Fruit fly (Drosophila melanogaster) whole organism, embryonic: ENCODE results near the gene CG10064.

Experiments
- CG1024 ChIP-seq: fragments of 200-800 bp; sonication (Bioruptor generic); IDR thresholded peaks from 2 replicates; pipeline ENCODE4 v1.3.6; 2022; ENCODE audit warnings: missing biosample characterization, missing genetic modification characterization
- CG10274 ChIP-seq: fragments of 200-800 bp; sonication (Bioruptor generic); optimal IDR thresholded peaks from 3 replicates; lab custom pipeline; 2017; ENCODE audit warnings: missing biosample characterization, mild to moderate bottlenecking, missing genetic modification characterization
- CG10366 ChIP-seq: fragments of 200-800 bp; sonication (Bioruptor generic); IDR thresholded peaks from 2 replicates; pipeline ENCODE4 v1.3.6; 2022; ENCODE audit warnings: missing biosample characterization, missing genetic modification characterization
- CG12391 ChIP-seq: fragments of 200-800 bp; sonication (Bioruptor generic); optimal IDR thresholded peaks from 3 replicates; lab custom pipeline; 2018; ENCODE audit warnings: missing biosample characterization, mild to moderate bottlenecking, missing genetic modification characterization, moderate library complexity
- CG12659 ChIP-seq: fragments of 200-800 bp; sonication (Bioruptor generic); optimal IDR thresholded peaks from 3 replicates; lab custom pipeline; 2017; ENCODE audit warnings: mild to moderate bottlenecking, missing biosample characterization, missing genetic modification reagents, missing genetic modification characterization
- CG15011 ChIP-seq: fragments of 200-800 bp; sonication (Bioruptor generic); optimal IDR thresholded peaks from 3 replicates; lab custom pipeline; 2018; ENCODE audit warnings: missing biosample characterization, mild to moderate bottlenecking, missing genetic modification characterization
- CG15269 ChIP-seq: fragments of 200-800 bp; sonication (Bioruptor generic); optimal IDR thresholded peaks from 2 replicates; lab custom pipeline; 2018; ENCODE audit warnings: missing biosample characterization, mild to moderate bottlenecking, missing genetic modification characterization, moderate library complexity
- CG1603 ChIP-seq: fragments of 200-800 bp; sonication (Bioruptor generic); optimal IDR thresholded peaks from 2 replicates; lab custom pipeline; 2019; ENCODE audit warnings: missing biosample characterization, mild to moderate bottlenecking, missing genetic modification characterization, moderate library complexity
- CG16815 ChIP-seq: fragments of 200-800 bp; sonication (Bioruptor generic); optimal IDR thresholded peaks from 3 replicates; lab custom pipeline; 2017; ENCODE audit warnings: missing biosample characterization, mild to moderate bottlenecking, missing genetic modification characterization
- CG17385 ChIP-seq: fragments of 200-800 bp; sonication (Bioruptor generic); optimal IDR thresholded peaks from 3 replicates; lab custom pipeline; 2018; ENCODE audit warnings: missing biosample characterization, mild to moderate bottlenecking, missing genetic modification characterization
- CG18599 ChIP-seq: fragments of 200-800 bp; sonication (Bioruptor generic); optimal IDR thresholded peaks from 3 replicates; lab custom pipeline; 2017; ENCODE audit warnings: missing biosample characterization, missing genetic modification characterization, mild to moderate bottlenecking, moderate library complexity, missing genetic modification reagents
- CG2120 ChIP-seq: fragments of 200-800 bp; sonication (Bioruptor generic); optimal IDR thresholded peaks from 3 replicates; lab custom pipeline; 2016; ENCODE audit warnings: missing biosample characterization, missing genetic modification characterization
- CG2889 ChIP-seq: fragments of 200-800 bp; sonication (Bioruptor generic); IDR thresholded peaks from 3 replicates; pipeline ENCODE4 v1.3.6; 2022; ENCODE audit warnings: missing biosample characterization, missing genetic modification characterization
- CG3065 ChIP-seq: fragments of 200-800 bp; sonication (Bioruptor generic); optimal IDR thresholded peaks from 2 replicates; lab custom pipeline; 2016; ENCODE audit warnings: missing biosample characterization, missing genetic modification characterization
- CG3281 ChIP-seq: fragments of 200-800 bp; sonication (Bioruptor generic); optimal IDR thresholded peaks from 3 replicates; lab custom pipeline; 2017; ENCODE audit warnings: missing biosample characterization, mild to moderate bottlenecking, missing genetic modification characterization
- CG34224 ChIP-seq: fragments of 200-800 bp; sonication (Bioruptor generic); IDR thresholded peaks from 3 replicates; pipeline ENCODE4 v1.3.6; 2022; ENCODE audit warnings: missing biosample characterization, missing genetic modification characterization; ENCODE audit not compliant: partially characterized antibody
- CG34376 ChIP-seq: fragments of 200-800 bp; sonication (Bioruptor generic); optimal IDR thresholded peaks from 2 replicates; lab custom pipeline; 2018; ENCODE audit warnings: missing biosample characterization, mild to moderate bottlenecking, missing genetic modification characterization
- CG4854 ChIP-seq: fragments of 200-800 bp; sonication (Bioruptor generic); optimal IDR thresholded peaks from 2 replicates; lab custom pipeline; 2016; ENCODE audit warnings: missing biosample characterization, missing genetic modification characterization, inconsistent platforms
- CG5953 ChIP-seq: fragments of 200-800 bp; sonication (Bioruptor generic); IDR thresholded peaks from 2 replicates; pipeline ENCODE4 v1.3.6; 2022; ENCODE audit warnings: missing biosample characterization, missing genetic modification characterization
- CG6175 ChIP-seq: fragments of 200-800 bp; sonication (Bioruptor generic); IDR thresholded peaks from 3 replicates; pipeline ENCODE4 v1.3.6; 2022; ENCODE audit warnings: missing biosample characterization, missing genetic modification characterization
- CG6689 ChIP-seq: fragments of 200-800 bp; sonication (Bioruptor generic); IDR thresholded peaks from 2 replicates; pipeline ENCODE4 v1.3.6; 2022; ENCODE audit warnings: missing biosample characterization, missing genetic modification characterization
- CG6854 ChIP-seq: fragments of 200-800 bp; sonication (Bioruptor generic); optimal IDR thresholded peaks from 3 replicates; lab custom pipeline; 2017; ENCODE audit warnings: missing biosample characterization, mild to moderate bottlenecking, missing genetic modification characterization
- CG8478 ChIP-seq: fragments of >200 bp; optimal IDR thresholded peaks from 2 replicates; lab custom pipeline; 2018
- Dad ChIP-seq: fragments of 200-800 bp; sonication (Bioruptor generic); optimal IDR thresholded peaks from 3 replicates; lab custom pipeline; 2016; ENCODE audit warnings: missing biosample characterization, missing genetic modification characterization
- Ets65A ChIP-seq: fragments of 200-800 bp; sonication (Bioruptor generic); peaks from one replicate; lab custom pipeline; 2016; ENCODE audit warnings: missing biosample characterization, missing genetic modification characterization
- Gug ChIP-seq: fragments of 200-800 bp; sonication (Bioruptor generic); IDR thresholded peaks from 4 replicates; pipeline ENCODE4 v1.3.6; 2022; ENCODE audit warnings: missing biosample characterization, missing genetic modification characterization
- HHEX ChIP-seq: fragments of 200-800 bp; sonication (Bioruptor generic); optimal IDR thresholded peaks from 3 replicates; lab custom pipeline; 2017; ENCODE audit warnings: missing biosample characterization, mild to moderate bottlenecking, missing genetic modification characterization, missing genetic modification reagents
- PHDP ChIP-seq: fragments of 200-800 bp; sonication (Bioruptor generic); optimal IDR thresholded peaks from 3 replicates; lab custom pipeline; 2018; ENCODE audit warnings: missing biosample characterization, mild to moderate bottlenecking, missing genetic modification characterization, moderate library complexity
- Ravus ChIP-seq: fragments of 200-800 bp; sonication (Bioruptor generic); IDR thresholded peaks from 2 replicates; pipeline ENCODE4 v1.3.6; 2022; ENCODE audit warnings: missing biosample characterization, missing genetic modification characterization
- Spps ChIP-seq: fragments of 200-800 bp; sonication (Bioruptor generic); optimal IDR thresholded peaks from 2 replicates; lab custom pipeline; 2018; ENCODE audit warnings: missing biosample characterization, mild to moderate bottlenecking, missing genetic modification characterization
- Trl ChIP-seq, 3 experiments: fragments of >200 bp in 2 of 3; fragments of 200-800 bp in 1 of 3; sonication (Bioruptor generic) in 1 of 3; optimal IDR thresholded peaks; 2 replicates in 1 of 3; 3 replicates in 2 of 3; lab custom pipeline; 2016 to 2017; ENCODE audit warnings: missing biosample characterization in 1 of 3, missing genetic modification characterization in 1 of 3
- Usf ChIP-seq: fragments of 200-800 bp; sonication (Bioruptor generic); optimal IDR thresholded peaks from 2 replicates; lab custom pipeline; 2017; ENCODE audit warnings: missing genotype, missing biosample characterization, missing genetic modification characterization
- bbx ChIP-seq: fragments of 200-800 bp; sonication (Bioruptor generic); IDR thresholded peaks from 2 replicates; pipeline ENCODE4 v1.3.6; 2022; ENCODE audit warnings: missing biosample characterization, missing genetic modification characterization; ENCODE audit not compliant: partially characterized antibody
- br ChIP-seq: fragments of >200 bp; optimal IDR thresholded peaks from 2 replicates; lab custom pipeline; 2017
- bsh ChIP-seq, 2 experiments: fragments of 200-800 bp; sonication (Bioruptor generic); optimal IDR thresholded peaks; 2 replicates each; lab custom pipeline; 2017 to 2018; ENCODE audit warnings: mild to moderate bottlenecking in 2 of 2, missing biosample characterization in 2 of 2, missing genetic modification characterization in 2 of 2, moderate library complexity in 1 of 2
- cas ChIP-seq: fragments of 200-800 bp; sonication (Bioruptor generic); IDR thresholded peaks from 2 replicates; pipeline ENCODE4 v1.3.6; 2022; ENCODE audit warnings: missing biosample characterization, missing genetic modification characterization
- cg ChIP-seq: fragments of 200-800 bp; sonication (Bioruptor generic); optimal IDR thresholded peaks from 3 replicates; lab custom pipeline; 2019; ENCODE audit warnings: missing biosample characterization, mild to moderate bottlenecking, missing genetic modification characterization, moderate library complexity
- crc ChIP-seq: fragments of 200-800 bp; sonication (Bioruptor generic); optimal IDR thresholded peaks from 2 replicates; lab custom pipeline; 2016; ENCODE audit warnings: missing biosample characterization, missing genetic modification characterization
- cwo ChIP-seq: fragments of 200-800 bp; sonication (Bioruptor generic); optimal IDR thresholded peaks from 3 replicates; lab custom pipeline; 2017; ENCODE audit warnings: missing biosample characterization, missing genetic modification characterization, mild to moderate bottlenecking, moderate library complexity, missing genetic modification reagents
- dati ChIP-seq: fragments of 200-800 bp; sonication (Bioruptor generic); IDR thresholded peaks from 2 replicates; pipeline ENCODE4 v1.3.6; 2022; ENCODE audit warnings: missing biosample characterization, missing genetic modification characterization
- ken ChIP-seq: fragments of 200-800 bp; sonication (Bioruptor generic); IDR thresholded peaks from 3 replicates; pipeline ENCODE4 v1.3.6; 2022; ENCODE audit warnings: missing biosample characterization, missing genetic modification characterization
- lmd ChIP-seq: fragments of 200-800 bp; sonication (Bioruptor generic); IDR thresholded peaks from 2 replicates; pipeline ENCODE4 v1.3.6; 2022; ENCODE audit warnings: missing biosample characterization, missing genetic modification characterization
- odd ChIP-seq: fragments of 200-800 bp; sonication (Bioruptor generic); optimal IDR thresholded peaks from 2 replicates; lab custom pipeline; 2017; ENCODE audit warnings: missing biosample characterization, mild to moderate bottlenecking, missing genetic modification characterization
- pnt ChIP-seq: fragments of 200-800 bp; sonication (Bioruptor generic); optimal IDR thresholded peaks from 3 replicates; lab custom pipeline; 2016; ENCODE audit warnings: missing biosample characterization, missing genetic modification characterization
- pum ChIP-seq: fragments of 200-800 bp; sonication (Bioruptor generic); optimal IDR thresholded peaks from 2 replicates; lab custom pipeline; 2016; ENCODE audit warnings: missing biosample characterization, missing genetic modification characterization
- slou ChIP-seq: fragments of 200-800 bp; sonication (Bioruptor generic); optimal IDR thresholded peaks from 3 replicates; lab custom pipeline; 2016; ENCODE audit warnings: missing biosample characterization, missing genetic modification characterization
- sr ChIP-seq: fragments of 200-800 bp; sonication (Bioruptor generic); IDR thresholded peaks from 3 replicates; pipeline ENCODE4 v1.3.6; 2022; ENCODE audit warnings: missing biosample characterization, missing genetic modification characterization
- tgo ChIP-seq: fragments of 200-800 bp; sonication (Bioruptor generic); IDR thresholded peaks from 3 replicates; pipeline ENCODE4 v1.3.6; 2022; ENCODE audit warnings: missing biosample characterization, missing genetic modification characterization
- unpg ChIP-seq: fragments of 200-800 bp; sonication (Bioruptor generic); optimal IDR thresholded peaks from 3 replicates; lab custom pipeline; 2018; ENCODE audit warnings: missing biosample characterization, mild to moderate bottlenecking, missing genetic modification characterization, moderate library complexity
- zfh2 ChIP-seq: fragments of 200-800 bp; sonication (Bioruptor generic); optimal IDR thresholded peaks from 2 replicates; lab custom pipeline; 2016; ENCODE audit warnings: missing biosample characterization, missing genetic modification characterization

CG10064 gene

DNA sequence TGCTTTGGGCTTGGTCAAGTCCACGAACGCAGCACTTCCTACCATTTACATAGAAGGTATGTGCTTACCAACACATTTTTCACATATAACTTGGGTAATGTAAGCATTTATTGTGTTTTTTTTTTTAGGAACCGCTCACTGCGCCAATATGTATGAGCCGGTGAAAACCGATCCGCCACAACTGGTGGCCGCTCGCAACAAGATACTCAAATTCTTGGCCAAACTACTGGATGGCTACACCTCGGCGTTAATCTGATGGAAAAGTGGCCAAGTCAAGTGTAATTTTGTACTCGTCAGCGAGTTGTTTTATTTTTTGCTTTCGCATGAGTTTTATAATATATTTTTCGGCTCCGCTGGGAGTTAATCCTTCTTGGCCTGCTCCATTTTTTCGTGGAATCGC, 3.6 kb upstream of the CG10064 start:
- TF ChIP-seq CG17385 (GFP tag; lab: Kevin White, UChicago) (no peak), cwo (GFP tag; lab: Kevin White, UChicago) (no peak), ken (GFP tag; lab: Robert Waterston, UW) (no peak), br (lab: Kevin White, UChicago) (no peak), Ets65A (GFP tag; lab: Kevin White, UChicago) (no peak), sr (no peak), CG5953 (GFP tag; lab: Robert Waterston, UW) (no peak), Dad (no peak), CG3281 (no peak), pnt (GFP tag; lab: Kevin White, UChicago) (no peak), crc (GFP tag; lab: Kevin White, UChicago) (no peak), CG1603 (no peak), Spps (tag; lab: Kevin White, UChicago) (no peak), CG8478 (lab: Kevin White, UChicago) (no peak), CG15011 (no peak), CG6854 (no peak), CG18599 (GFP tag; lab: Kevin White, UChicago) (no peak), zfh2 (no peak), bbx (GFP tag; lab: Robert Waterston, UW) (no peak), CG10366 (no peak)

DNA sequence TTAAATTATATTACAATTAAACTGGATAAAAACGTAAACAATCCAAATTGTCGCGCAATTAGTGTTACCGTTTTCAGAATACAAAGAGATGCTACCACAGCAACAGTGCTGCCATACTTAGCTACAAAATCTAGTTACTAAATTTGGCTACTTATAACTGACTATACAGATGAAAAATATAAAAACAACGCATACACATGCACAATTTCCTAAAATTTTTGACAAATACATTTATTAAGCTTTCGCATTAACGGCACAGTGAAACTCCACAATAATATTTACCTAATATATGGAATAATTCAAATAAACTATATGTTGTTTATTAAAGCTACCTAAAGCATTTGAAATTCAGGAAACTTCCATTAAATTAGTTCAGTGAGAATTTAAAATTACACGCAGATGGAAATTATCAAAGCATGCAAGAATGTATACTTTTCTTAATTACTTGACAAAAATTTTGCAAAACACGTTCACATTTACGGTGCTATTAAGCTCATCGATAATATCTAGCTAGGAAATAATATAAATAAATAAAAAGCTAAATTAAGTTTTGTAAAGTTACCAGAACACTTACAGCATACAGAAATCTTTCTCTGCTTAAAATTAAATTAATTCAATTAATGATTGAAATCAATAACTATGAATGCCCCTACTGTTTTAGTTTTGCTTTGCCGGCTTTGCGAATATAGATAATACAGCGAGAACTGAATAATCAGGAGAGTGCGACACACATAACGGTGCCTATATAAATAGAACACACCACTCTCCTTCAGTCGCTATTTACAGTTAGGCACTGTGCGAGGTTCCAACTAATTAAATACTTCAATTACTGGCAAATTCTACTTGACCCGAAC, 1.5 kb upstream of the CG10064 start, which contains the start of the genes Mis12 and CG9953:
Gene Mis12 (minus strand): TSS at position 88 of the 854 bp plus-strand sequence.
Gene CG9953 (plus strand): TSS at position 698 of the 854 bp plus-strand sequence.
- TF ChIP-seq CG34376 (GFP tag; lab: Kevin White, UChicago) (no peak), CG10274 (GFP tag; lab: Kevin White, UChicago) (no peak), bsh (GFP tag; optimal IDR thresholded peaks at IDR 0.05; lab: Kevin White, UChicago) (peak; percentile 15 to 28), CG6175 (GFP tag; lab: Robert Waterston, UW) (no peak), odd (GFP tag; lab: Kevin White, UChicago) (no peak), dati (no peak), CG3065 (GFP tag; lab: Kevin White, UChicago) (no peak), Ravus (GFP tag; lab: Robert Waterston, UW) (no peak), pum (GFP tag; lab: Kevin White, UChicago) (no peak), CG34224 (GFP tag; lab: Robert Waterston, UW) (no peak), pnt (GFP tag; lab: Kevin White, UChicago) (no peak), CG2120 (GFP tag; lab: Kevin White, UChicago) (peak; percentile 36), CG4854 (no peak), PHDP (tag; lab: Kevin White, UChicago) (peak; percentile 42), CG2889 (GFP tag; lab: Robert Waterston, UW) (peak; percentile 41; the same call in 1 of the 3 replicates), cg (GFP tag; lab: Kevin White, UChicago) (no peak), CG16815 (GFP tag; lab: Kevin White, UChicago) (peak; percentile 37), lmd (GFP tag; lab: Robert Waterston, UW) (peak; percentile 48), cas (GFP tag; lab: Robert Waterston, UW) (no peak), HHEX (GFP tag; lab: Kevin White, UChicago) (no peak), slou (no peak), CG15269 (peak; percentile 58), Usf (GFP tag; lab: Kevin White, UChicago) (peak; percentile 20), CG12391 (peak; percentile 64), tgo (GFP tag; lab: Robert Waterston, UW) (peak; percentile 31; the same call in 1 of the 3 replicates), CG6689 (GFP tag; lab: Robert Waterston, UW) (peak; percentile 70), CG12659 (GFP tag; lab: Kevin White, UChicago) (peak; percentile 39), CG1024 (GFP tag; lab: Robert Waterston, UW) (peak; percentile 39; the same call in 1 of the 2 replicates), unpg (peak; percentile 24), Trl (optimal IDR thresholded peaks at IDR 0.05; lab: Kevin White, UChicago) (no peak), Trl (GFP tag; optimal IDR thresholded peaks at IDR 0.05; lab: Kevin White, UChicago) (no peak), Gug (GFP tag; lab: Robert Waterston, UW) (peak; percentile 12; the same call in 2 of the 4 replicates)
